Fruit fly (Drosophila melanogaster) whole organism, prepupa: ENCODE results near the gene JIL-1.

ENCODE experiments used
- CG10631 ChIP-seq: fragments of 200-800 bp; sonication (Bioruptor generic); optimal IDR thresholded peaks from 2 replicates; lab custom pipeline; 2016; ENCODE audit warnings: missing biosample characterization, missing genetic modification characterization
- Ets96B ChIP-seq: fragments of 200-800 bp; optimal IDR thresholded peaks from 2 replicates; lab custom pipeline; 2019; ENCODE audit warnings: missing biosample characterization, mild to moderate bottlenecking, missing genetic modification characterization, moderate library complexity
- Gug ChIP-seq: fragments of 200-800 bp; sonication (Bioruptor generic); IDR thresholded peaks from 2 replicates; pipeline ENCODE4 v1.3.6; 2022; ENCODE audit warnings: missing biosample characterization, missing genetic modification characterization
- Hr4 ChIP-seq: fragments of 200-800 bp; sonication (Bioruptor generic); optimal IDR thresholded peaks from 3 replicates; lab custom pipeline; 2016; ENCODE audit warnings: missing biosample characterization, missing genetic modification characterization
- OdsH ChIP-seq: fragments of 200-800 bp; sonication (Bioruptor generic); optimal IDR thresholded peaks from 3 replicates; lab custom pipeline; 2016; ENCODE audit warnings: missing biosample characterization, missing genetic modification characterization
- dac ChIP-seq: fragments of 200-800 bp; sonication (Bioruptor generic); optimal IDR thresholded peaks from 2 replicates; lab custom pipeline; 2017; ENCODE audit warnings: missing biosample characterization, mild to moderate bottlenecking, missing genetic modification characterization
- fd59A ChIP-seq: fragments of 200-800 bp; sonication (Bioruptor generic); optimal IDR thresholded peaks from 2 replicates; lab custom pipeline; 2017; ENCODE audit warnings: missing biosample characterization, mild to moderate bottlenecking, missing genetic modification characterization, missing genetic modification reagents
- fkh ChIP-seq: fragments of 200-800 bp; sonication (Bioruptor generic); optimal IDR thresholded peaks from 3 replicates; lab custom pipeline; 2017; ENCODE audit warnings: missing biosample characterization, mild to moderate bottlenecking, missing genetic modification characterization, moderate library complexity
- salr ChIP-seq, 2 experiments: fragments of 200-800 bp; sonication (Bioruptor generic); optimal IDR thresholded peaks; 3 replicates each; lab custom pipeline; 2016 to 2018; ENCODE audit warnings: missing biosample characterization in 2 of 2, missing genetic modification characterization in 2 of 2, mild to moderate bottlenecking in 1 of 2
- topi ChIP-seq: fragments of 200-800 bp; sonication (Bioruptor generic); optimal IDR thresholded peaks from 3 replicates; lab custom pipeline; 2016; ENCODE audit warnings: missing biosample characterization, missing genetic modification characterization

DNA sequence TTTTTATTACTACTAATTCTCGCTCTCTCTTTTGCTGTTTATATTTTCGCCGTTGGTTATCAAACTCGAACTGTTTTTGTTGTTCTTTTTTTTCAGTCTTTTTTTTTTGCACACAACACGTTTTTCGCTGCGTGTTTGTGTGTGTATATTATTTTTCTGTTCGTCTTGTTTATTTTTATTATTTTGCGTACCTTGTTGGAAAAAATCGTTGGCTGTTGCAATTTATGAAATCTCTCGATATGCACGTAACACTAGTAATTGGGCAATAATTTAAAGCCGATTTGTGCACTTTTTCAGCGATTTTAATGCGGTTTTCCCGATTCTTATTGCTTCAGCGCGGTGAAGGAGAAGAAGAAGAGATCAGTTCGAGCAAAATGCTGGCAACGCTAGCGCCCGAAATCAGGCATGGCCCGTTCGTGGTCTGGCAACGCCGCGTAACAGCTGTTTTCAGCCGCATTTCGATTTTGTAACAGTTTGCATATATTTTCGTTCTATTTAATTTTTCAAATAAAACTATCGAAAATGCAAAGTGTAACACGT lies 27.5 kb upstream of the JIL-1 start, which contains the start of the genes FoxK and mRpL2:
- TF ChIP-seq fkh, result no peak
- peak; percentile 42 for TF ChIP-seq topi (GFP tag; lab: Kevin White, UChicago)
- peak; percentile 43 for TF ChIP-seq dac (GFP tag; lab: Kevin White, UChicago)
- TF ChIP-seq CG10631 (GFP tag; lab: Kevin White, UChicago), result peak; percentile 47
- TF ChIP-seq OdsH (GFP tag; lab: Kevin White, UChicago), result peak; percentile 43
- TF ChIP-seq Hr4, result peak; percentile 61
- 0 out of 2 replicates have a peak, but pooled peaks have one; percentile 9 for TF ChIP-seq Gug (GFP tag; lab: Robert Waterston, UW)
- TF ChIP-seq Ets96B, result peak; percentile 80
- TF ChIP-seq salr (GFP tag; optimal IDR thresholded peaks at IDR 0.05; lab: Kevin White, UChicago), result peak; percentile 54 to 90
- TF ChIP-seq fd59A (GFP tag; lab: Kevin White, UChicago), result peak; percentile 61
